Fruit fly (Drosophila melanogaster) ovary, adult (tissue): ENCODE results near the gene Hml.

Experiments
- CG17801 ChIP-seq: fragments of 200-800 bp; optimal IDR thresholded peaks from 2 replicates; lab custom pipeline; 2019; ENCODE audit warnings: missing biosample characterization, mild to moderate bottlenecking, missing genetic modification characterization, moderate library complexity; ENCODE audit not compliant: partially characterized antibody

Hml gene

DNA sequence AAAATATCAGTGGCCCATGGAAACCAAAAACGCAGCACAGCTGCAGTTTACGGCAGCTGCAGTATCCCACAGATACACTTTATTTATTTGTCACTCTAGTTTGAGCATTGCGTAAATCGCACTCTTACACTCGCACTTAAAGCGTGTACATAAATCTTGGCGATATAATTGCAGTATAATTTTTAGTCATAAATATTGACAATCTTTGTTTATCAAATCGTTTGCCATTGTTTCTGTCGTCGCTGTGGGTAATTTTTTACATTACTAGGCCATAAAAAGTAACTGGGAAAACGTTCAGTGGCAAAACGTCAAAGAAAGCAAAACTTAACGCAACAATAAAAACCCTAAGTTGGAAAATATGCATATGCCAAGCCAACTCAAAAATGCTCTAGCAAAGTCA, 32.0 kb downstream of the Hml start:
- no peak for TF ChIP-seq CG17801

DNA sequence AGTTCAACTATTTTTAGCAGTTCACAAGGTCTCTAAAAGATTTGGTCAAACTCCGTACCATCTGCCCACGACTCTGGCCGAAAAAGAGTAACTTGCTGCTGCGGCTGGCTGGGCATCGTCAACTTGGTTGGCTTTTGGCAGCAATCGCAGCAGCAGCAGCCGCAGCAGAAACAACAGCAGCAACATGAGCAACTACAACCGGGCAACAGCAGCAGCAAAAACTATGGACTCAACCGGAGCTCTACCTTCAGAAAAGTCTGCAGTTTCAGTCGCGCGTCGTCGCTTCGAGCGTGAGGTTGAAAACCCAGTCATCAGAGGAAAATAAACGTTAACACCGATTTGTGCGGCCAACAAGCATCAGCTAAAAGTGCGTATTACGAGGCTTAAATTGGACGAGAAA, 32.9 kb downstream of the Hml start, which contains the start of gene CG13737:
Gene CG13737, plus strand, starts transcription at position 266 of the 400 bp plus-strand sequence.
- TF ChIP-seq CG17801: no peak

DNA sequence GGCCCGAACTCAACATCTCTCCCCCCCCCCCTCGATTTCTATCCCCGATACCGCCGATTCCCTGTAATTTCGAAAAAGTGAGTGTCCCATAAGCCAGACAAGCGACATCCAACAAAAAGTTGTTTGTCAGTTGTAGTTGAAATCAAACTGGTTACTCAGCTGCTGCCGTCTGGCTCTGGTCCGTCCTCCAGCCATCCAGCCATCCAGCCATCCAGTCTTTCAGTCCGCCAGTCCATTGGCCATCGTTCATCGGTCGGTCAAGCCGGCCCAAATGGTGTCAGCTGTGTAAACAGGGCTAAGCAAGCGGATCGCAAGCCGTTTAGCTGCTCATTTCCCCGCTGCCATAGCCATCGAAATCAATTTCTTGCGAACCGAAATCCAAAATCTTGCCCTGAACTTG, 35.7 kb downstream of the Hml start:
- no peak for TF ChIP-seq CG17801

DNA sequence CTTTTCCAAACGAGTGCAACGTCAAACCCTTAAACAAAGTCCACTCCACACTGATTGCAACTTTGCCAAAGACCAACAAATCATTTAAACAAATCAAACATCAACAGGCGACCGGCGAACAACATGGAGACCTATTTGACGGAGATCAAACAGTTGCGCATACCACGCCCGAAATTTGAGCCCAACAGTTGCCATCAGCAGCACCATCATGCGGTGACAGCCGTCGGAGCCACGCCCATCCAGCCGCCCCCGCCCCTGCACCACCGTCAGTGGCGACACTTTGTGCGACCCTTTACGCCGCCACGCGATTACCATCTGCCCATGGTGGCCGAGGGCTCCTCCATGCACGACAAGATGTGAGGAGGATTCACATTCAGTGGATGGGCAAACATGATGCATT, 36.7 kb downstream of the Hml start:
- no peak for TF ChIP-seq CG17801

DNA sequence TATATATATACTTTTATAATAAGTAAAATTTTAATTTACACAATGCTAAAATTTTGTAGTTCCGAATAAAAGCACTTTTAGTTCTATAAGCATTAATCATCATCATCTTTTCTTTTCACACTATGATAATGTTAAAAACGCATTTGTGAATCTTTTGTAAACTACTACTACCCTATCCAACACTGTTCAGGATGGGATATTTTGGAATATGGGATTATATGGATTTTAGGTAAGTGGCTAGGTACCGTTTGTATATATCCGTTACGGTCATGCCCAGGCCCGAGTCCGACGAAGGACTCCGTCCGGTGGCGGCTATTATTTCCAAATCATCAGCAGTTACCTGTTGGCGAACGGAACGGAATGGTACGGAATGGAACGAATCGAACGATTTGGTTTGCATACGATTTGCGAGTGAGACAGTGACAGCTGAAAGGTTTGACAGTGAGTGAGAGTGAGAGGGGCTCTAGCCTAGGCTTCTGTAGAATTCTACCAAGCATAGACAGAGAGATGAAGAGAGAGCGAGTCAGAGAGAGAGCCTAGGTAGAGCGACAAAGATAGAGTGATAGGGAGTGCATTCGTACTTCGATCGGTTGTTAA, 38.7 kb downstream of the Hml start:
- TF ChIP-seq CG17801: no peak

DNA sequence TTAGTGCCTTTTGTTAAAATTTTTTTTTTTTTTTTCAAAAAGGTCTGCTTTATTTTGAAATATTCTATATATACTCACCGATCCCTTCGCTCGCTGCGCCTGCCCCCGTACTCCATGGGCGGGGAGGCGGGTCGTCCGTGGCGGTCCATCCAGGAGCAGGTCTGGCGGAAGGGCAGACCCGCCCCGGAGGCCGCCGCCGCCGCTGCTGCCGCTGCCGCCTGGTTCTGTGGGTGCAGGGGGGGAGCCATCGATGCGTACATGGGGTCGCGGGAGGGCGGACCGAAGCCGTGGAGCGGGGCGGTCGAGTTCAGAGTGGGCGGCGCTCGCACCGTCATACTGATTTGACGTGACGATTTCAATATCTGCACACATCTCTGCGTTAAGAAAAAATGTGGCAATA, 41.2 kb downstream of the Hml start:
- TF ChIP-seq CG17801: no peak

DNA sequence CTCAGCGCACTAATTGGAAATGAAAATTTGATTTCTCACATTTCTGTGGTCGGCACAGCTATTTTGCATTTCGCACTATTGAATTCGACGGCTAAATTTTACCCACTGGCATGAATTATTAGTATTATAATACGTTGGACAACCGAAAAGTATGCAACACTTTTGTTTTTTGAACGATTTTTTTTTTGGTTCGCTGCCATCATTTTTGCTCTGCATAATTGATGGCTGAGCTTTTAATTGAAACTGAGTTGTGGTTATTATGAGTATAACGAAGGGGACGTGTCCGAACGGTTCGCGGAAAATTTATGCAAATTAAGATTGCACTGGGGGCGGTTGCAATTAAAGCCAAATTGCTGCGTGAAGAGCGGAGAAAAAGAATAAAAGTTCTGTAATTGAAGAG, 54.8 kb downstream of the Hml start:
- no peak for TF ChIP-seq CG17801

DNA sequence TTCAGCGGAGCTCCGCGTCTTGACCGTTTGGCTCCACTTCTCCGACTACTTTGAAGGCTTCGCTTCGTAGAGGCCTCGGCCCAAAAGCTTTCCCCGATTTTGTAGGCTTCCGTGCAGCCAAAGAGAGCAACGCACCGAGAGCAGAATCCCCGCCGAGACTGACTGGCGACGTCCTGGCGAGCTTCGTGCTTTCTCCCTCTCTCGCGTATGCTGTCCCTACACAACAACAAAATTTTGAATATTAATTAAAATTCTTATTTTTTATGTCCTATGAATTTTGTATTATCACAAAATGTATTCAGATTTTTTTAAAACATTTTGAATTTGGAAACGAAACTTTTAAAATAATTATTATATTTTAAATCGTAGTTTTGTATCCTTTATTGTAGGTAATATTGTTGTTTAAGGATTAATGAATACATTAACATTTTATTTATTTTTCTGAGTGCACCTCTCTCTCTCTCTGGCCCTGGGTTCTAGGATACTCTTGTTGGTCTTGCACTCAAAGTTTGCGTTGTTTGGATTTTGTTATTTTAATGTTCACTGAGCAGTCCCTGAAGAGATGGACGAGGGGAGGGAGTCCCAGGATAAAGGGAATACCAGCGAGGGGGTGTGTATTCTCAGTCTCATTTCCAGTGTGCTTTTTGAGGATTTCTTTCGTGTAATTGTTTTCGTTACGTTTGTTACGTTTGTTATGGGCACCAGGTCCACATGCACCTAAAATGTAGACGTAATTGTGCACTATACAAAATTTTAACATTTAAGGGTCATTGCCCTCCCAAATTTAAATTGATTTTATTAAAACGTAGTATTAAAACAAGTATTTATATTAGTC, 57.5 kb downstream of the Hml start, which contains the start of gene dysc:
Gene dysc, minus strand, starts transcription at position 51 of the 835 bp plus-strand sequence.
- TF ChIP-seq CG17801: no peak

DNA sequence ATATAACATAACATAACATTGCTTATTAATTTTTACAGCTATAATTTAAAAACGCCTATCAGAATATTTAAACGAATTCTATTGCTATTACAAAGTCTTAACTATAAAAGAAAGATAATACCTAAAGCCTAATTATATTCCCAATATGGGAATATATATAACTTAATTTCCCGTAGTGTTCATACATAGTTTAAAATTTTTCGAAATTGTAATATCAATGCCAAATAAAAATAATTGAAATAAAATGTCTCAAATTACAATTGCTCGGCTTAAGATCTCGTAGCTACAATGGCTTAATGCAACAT, 58.1 kb downstream of the Hml start:
- TF ChIP-seq CG17801: no peak

DNA sequence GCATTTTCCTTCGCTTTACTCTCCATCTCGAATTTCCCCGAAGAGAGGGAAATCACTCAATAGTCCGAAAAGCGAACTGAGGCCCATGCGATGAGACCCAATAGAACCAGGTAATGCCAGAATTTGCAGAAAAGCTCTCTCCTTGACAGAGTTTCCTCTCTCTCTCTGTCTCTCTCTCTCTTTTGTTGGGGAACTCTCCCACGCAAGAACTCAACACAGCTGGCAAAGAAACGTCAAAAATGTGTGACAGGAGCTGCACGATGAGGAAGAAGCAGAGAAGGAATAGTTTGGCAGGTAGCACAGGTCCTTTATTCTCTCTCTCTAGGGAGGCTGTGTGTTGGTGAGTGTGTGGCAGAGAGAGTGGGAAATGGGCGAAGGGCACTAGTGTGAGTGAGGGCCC, 58.6 kb downstream of the Hml start:
- no peak for TF ChIP-seq CG17801

DNA sequence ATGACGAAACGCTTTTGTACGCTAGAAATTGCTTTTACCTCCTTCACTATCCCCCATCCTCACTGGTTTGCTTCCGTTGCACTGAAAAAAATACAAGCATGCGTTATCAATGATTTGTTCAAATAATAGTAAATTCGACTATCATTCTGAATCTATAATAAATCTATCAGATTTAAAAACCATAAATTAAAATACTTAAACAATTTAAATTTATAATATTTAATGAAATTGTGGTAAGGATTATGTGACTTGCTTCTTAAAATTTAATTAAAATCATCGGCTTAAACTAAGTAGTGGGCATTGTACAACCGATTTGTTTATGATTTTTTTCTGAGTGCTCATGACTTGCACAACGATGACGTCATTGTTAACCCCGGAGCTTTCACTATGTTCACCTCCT, 59.7 kb downstream of the Hml start:
- no peak for TF ChIP-seq CG17801
